Fruit fly (Drosophila melanogaster) whole organism, embryonic: ENCODE results near the gene TfIIFbeta.

Source experiments
- Awh ChIP-seq: fragments of 200-800 bp; sonication (Bioruptor generic); IDR thresholded peaks from 2 replicates; pipeline ENCODE4, ENCODE4 v1.3.6; 2022; ENCODE audit warnings: missing biosample characterization, missing genetic modification characterization
- CG10959 ChIP-seq: fragments of 200-800 bp; sonication (Bioruptor generic); IDR thresholded peaks from 2 replicates; pipeline ENCODE4 v1.3.6; 2022; ENCODE audit warnings: missing biosample characterization, missing genetic modification characterization
- CG13287 ChIP-seq: fragments of 200-800 bp; sonication (Bioruptor generic); IDR thresholded peaks from 2 replicates; pipeline ENCODE4 v1.3.6; 2022; ENCODE audit warnings: missing biosample characterization, missing genetic modification characterization; ENCODE audit not compliant: partially characterized antibody
- CG15696 ChIP-seq: fragments of 200-800 bp; sonication (Bioruptor generic); optimal IDR thresholded peaks from 2 replicates; lab custom pipeline; 2019; ENCODE audit warnings: missing biosample characterization, mild to moderate bottlenecking, missing genetic modification characterization, moderate library complexity
- CG16815 ChIP-seq: fragments of 200-800 bp; sonication (Bioruptor generic); optimal IDR thresholded peaks from 3 replicates; lab custom pipeline; 2017; ENCODE audit warnings: missing biosample characterization, mild to moderate bottlenecking, missing genetic modification characterization
- CG17802 ChIP-seq: fragments of 200-800 bp; sonication (Bioruptor generic); optimal IDR thresholded peaks from 2 replicates; lab custom pipeline; 2018; ENCODE audit warnings: missing biosample characterization, mild to moderate bottlenecking, missing genetic modification characterization, moderate library complexity
- CG18619 ChIP-seq: fragments of 200-800 bp; sonication (Bioruptor generic); optimal IDR thresholded peaks from 3 replicates; lab custom pipeline; 2017; ENCODE audit warnings: missing biosample characterization, mild to moderate bottlenecking, missing genetic modification characterization
- CG32532 ChIP-seq: fragments of 200-800 bp; sonication (Bioruptor generic); IDR thresholded peaks from 2 replicates; pipeline ENCODE4 v1.3.6; 2022; ENCODE audit warnings: missing biosample characterization, missing genetic modification characterization
- CG34376 ChIP-seq: fragments of 200-800 bp; sonication (Bioruptor generic); optimal IDR thresholded peaks from 2 replicates; lab custom pipeline; 2018; ENCODE audit warnings: missing biosample characterization, mild to moderate bottlenecking, missing genetic modification characterization
- CG34422 ChIP-seq: fragments of 200-800 bp; sonication (Bioruptor generic); IDR thresholded peaks from 3 replicates; pipeline ENCODE4 v1.3.6; 2022; ENCODE audit warnings: missing biosample characterization, missing genetic modification characterization
- CG4282 ChIP-seq: fragments of 200-800 bp; sonication (Bioruptor generic); optimal IDR thresholded peaks from 2 replicates; lab custom pipeline; 2016; ENCODE audit warnings: missing biosample characterization, missing genetic modification characterization
- CG4328 ChIP-seq: fragments of 200-800 bp; sonication (Bioruptor generic); optimal IDR thresholded peaks from 3 replicates; lab custom pipeline; 2017; ENCODE audit warnings: missing biosample characterization, missing genetic modification reagents, missing genetic modification characterization
- CG6654 ChIP-seq: fragments of 200-800 bp; sonication (Bioruptor generic); optimal IDR thresholded peaks from 2 replicates; lab custom pipeline; 2017; ENCODE audit warnings: missing biosample characterization, mild to moderate bottlenecking, missing genetic modification characterization
- CG7372 ChIP-seq: fragments of 200-800 bp; sonication (Bioruptor generic); IDR thresholded peaks from 2 replicates; pipeline ENCODE4 v1.3.6; 2022; ENCODE audit warnings: missing biosample characterization, missing genetic modification characterization
- CG7745 ChIP-seq: fragments of 200-800 bp; sonication (Bioruptor generic); optimal IDR thresholded peaks from 2 replicates; lab custom pipeline; 2018; ENCODE audit warnings: missing biosample characterization, mild to moderate bottlenecking, missing genetic modification characterization, moderate library complexity
- CG9932 ChIP-seq: fragments of 200-800 bp; sonication (Bioruptor generic); IDR thresholded peaks from 2 replicates; pipeline ENCODE4 v1.3.6; 2022; ENCODE audit warnings: missing biosample characterization, missing genetic modification characterization
- Dek ChIP-seq: fragments of 200-800 bp; sonication (Bioruptor generic); optimal IDR thresholded peaks from 3 replicates; lab custom pipeline; 2019; ENCODE audit warnings: missing biosample characterization, mild to moderate bottlenecking, missing genetic modification characterization, moderate library complexity
- Fer1 ChIP-seq: fragments of 200-800 bp; sonication (Bioruptor generic); optimal IDR thresholded peaks from 2 replicates; lab custom pipeline; 2017; ENCODE audit warnings: missing biosample characterization, mild to moderate bottlenecking, missing genetic modification characterization
- H15 ChIP-seq: fragments of 200-800 bp; sonication (Bioruptor generic); IDR thresholded peaks from 3 replicates; pipeline ENCODE4 v1.3.6; 2022; ENCODE audit warnings: missing biosample characterization, missing genetic modification characterization
- HHEX ChIP-seq: fragments of 200-800 bp; sonication (Bioruptor generic); optimal IDR thresholded peaks from 3 replicates; lab custom pipeline; 2017; ENCODE audit warnings: missing biosample characterization, mild to moderate bottlenecking, missing genetic modification characterization, missing genetic modification reagents
- HLH3B ChIP-seq: fragments of 200-800 bp; sonication (Bioruptor generic); IDR thresholded peaks from 2 replicates; pipeline ENCODE4 v1.3.6; 2022; ENCODE audit warnings: missing biosample characterization, missing genetic modification characterization
- HLHmδ ChIP-seq: fragments of 200-800 bp; sonication (Bioruptor generic); optimal IDR thresholded peaks from 2 replicates; lab custom pipeline; 2018; ENCODE audit warnings: missing biosample characterization, mild to moderate bottlenecking, missing genetic modification characterization, moderate library complexity
- HmgD ChIP-seq: fragments of 200-800 bp; sonication (Bioruptor generic); optimal IDR thresholded peaks from 3 replicates; lab custom pipeline; 2016; ENCODE audit warnings: missing biosample characterization, missing genetic modification characterization
- Hr3 ChIP-seq: fragments of 200-800 bp; sonication (Bioruptor generic); optimal IDR thresholded peaks from 3 replicates; lab custom pipeline; 2016; ENCODE audit warnings: missing biosample characterization, missing genetic modification characterization
- Med ChIP-seq: fragments of 200-800 bp; sonication (Bioruptor generic); peaks from one replicate; lab custom pipeline; 2016; ENCODE audit warnings: missing biosample characterization, missing genetic modification characterization, mild to moderate bottlenecking, inconsistent platforms, moderate library complexity
- Meics ChIP-seq: fragments of 200-800 bp; sonication (Bioruptor generic); optimal IDR thresholded peaks from 2 replicates; lab custom pipeline; 2017; ENCODE audit warnings: missing biosample characterization, mild to moderate bottlenecking, missing genetic modification characterization
- Myb ChIP-seq: fragments of 200-800 bp; sonication (Bioruptor generic); optimal IDR thresholded peaks from 2 replicates; lab custom pipeline; 2016; ENCODE audit warnings: missing biosample characterization, missing genetic modification characterization
- Neu2 ChIP-seq: fragments of 200-800 bp; sonication (Bioruptor generic); optimal IDR thresholded peaks from 3 replicates; lab custom pipeline; 2016; ENCODE audit warnings: missing biosample characterization, missing genetic modification characterization, borderline replicate concordance
- Side ChIP-seq: fragments of 200-800 bp; sonication (Bioruptor generic); optimal IDR thresholded peaks from 2 replicates; lab custom pipeline; 2016; ENCODE audit warnings: missing biosample characterization, missing genetic modification characterization
- Trl ChIP-seq, 3 experiments: fragments of >200 bp in 2 of 3; fragments of 200-800 bp in 1 of 3; sonication (Bioruptor generic) in 1 of 3; optimal IDR thresholded peaks; 2 replicates in 1 of 3; 3 replicates in 2 of 3; lab custom pipeline; 2016 to 2017; ENCODE audit warnings: missing biosample characterization in 1 of 3, missing genetic modification characterization in 1 of 3
- ac ChIP-seq: fragments of 200-800 bp; sonication (Bioruptor generic); optimal IDR thresholded peaks from 3 replicates; lab custom pipeline; 2017; ENCODE audit warnings: missing biosample characterization, mild to moderate bottlenecking, missing genetic modification characterization
- chm ChIP-seq: fragments of 200-800 bp; sonication (Bioruptor generic); IDR thresholded peaks from 2 replicates; pipeline ENCODE4 v1.3.6; 2022; ENCODE audit warnings: missing biosample characterization, missing genetic modification characterization
- chn ChIP-seq: fragments of 200-800 bp; sonication (Bioruptor generic); optimal IDR thresholded peaks from 2 replicates; lab custom pipeline; 2016; ENCODE audit warnings: missing biosample characterization, missing genetic modification characterization
- dimm ChIP-seq: fragments of 200-800 bp; sonication (Bioruptor generic); IDR thresholded peaks from 2 replicates; pipeline ENCODE4 v1.3.6; 2022; ENCODE audit warnings: missing biosample characterization, missing genetic modification characterization
- ems ChIP-seq: fragments of 200-800 bp; sonication (Bioruptor generic); optimal IDR thresholded peaks from 3 replicates; lab custom pipeline; 2016; ENCODE audit warnings: missing biosample characterization, missing genetic modification characterization
- fd96Cb ChIP-seq: fragments of 200-800 bp; sonication (Bioruptor generic); optimal IDR thresholded peaks from 2 replicates; lab custom pipeline; 2018; ENCODE audit warnings: missing biosample characterization, mild to moderate bottlenecking, missing genetic modification characterization, moderate library complexity
- gsb ChIP-seq: fragments of 200-800 bp; sonication (Bioruptor generic); IDR thresholded peaks from 2 replicates; pipeline ENCODE4 v1.3.6; 2022; ENCODE audit warnings: missing biosample characterization, missing genetic modification characterization
- jing ChIP-seq: fragments of 200-800 bp; sonication (Bioruptor generic); optimal IDR thresholded peaks from 2 replicates; lab custom pipeline; 2018; ENCODE audit warnings: missing biosample characterization, mild to moderate bottlenecking, missing genetic modification characterization
- luna ChIP-seq: fragments of 200-800 bp; sonication (Bioruptor generic); optimal IDR thresholded peaks from 2 replicates; lab custom pipeline; 2016; ENCODE audit warnings: missing biosample characterization, missing genetic modification characterization
- nom ChIP-seq: fragments of 200-800 bp; sonication (Bioruptor generic); optimal IDR thresholded peaks from 2 replicates; lab custom pipeline; 2017; ENCODE audit warnings: missing biosample characterization, missing genetic modification characterization, mild to moderate bottlenecking, moderate library complexity, missing genetic modification reagents
- psq ChIP-seq: fragments of 200-800 bp; sonication (Bioruptor generic); optimal IDR thresholded peaks from 2 replicates; lab custom pipeline; 2017; ENCODE audit warnings: missing biosample characterization, missing genetic modification characterization
- row ChIP-seq: fragments of 200-800 bp; sonication (Bioruptor generic); IDR thresholded peaks from 3 replicates; pipeline ENCODE4 v1.3.6; 2022; ENCODE audit warnings: missing biosample characterization, missing genetic modification characterization
- run ChIP-seq: fragments of 200-800 bp; sonication (Bioruptor generic); optimal IDR thresholded peaks from 3 replicates; lab custom pipeline; 2018; ENCODE audit warnings: missing biosample characterization, mild to moderate bottlenecking, missing genetic modification characterization
- sna ChIP-seq: fragments of 200-800 bp; sonication (Bioruptor generic); IDR thresholded peaks from 2 replicates; pipeline ENCODE4 v1.3.6; 2022; ENCODE audit warnings: missing biosample characterization, missing genetic modification characterization; ENCODE audit not compliant: partially characterized antibody
- stwl ChIP-seq: fragments of 200-800 bp; sonication (Bioruptor generic); optimal IDR thresholded peaks from 3 replicates; lab custom pipeline; 2018; ENCODE audit warnings: missing biosample characterization, mild to moderate bottlenecking, missing genetic modification characterization, moderate library complexity
- toy ChIP-seq: fragments of 200-800 bp; sonication (Bioruptor generic); IDR thresholded peaks from 2 replicates; pipeline ENCODE4 v1.3.6; 2022; ENCODE audit warnings: missing biosample characterization, missing genetic modification characterization
- usp ChIP-seq: fragments of >200 bp; optimal IDR thresholded peaks from 2 replicates; lab custom pipeline; 2017; ENCODE audit warnings: missing biosample characterization, missing genetic modification characterization
- wdn ChIP-seq: fragments of 200-800 bp; sonication (Bioruptor generic); IDR thresholded peaks from 2 replicates; pipeline ENCODE4 v1.3.6; 2022; ENCODE audit warnings: missing biosample characterization, missing genetic modification characterization

TfIIFbeta gene

DNA sequence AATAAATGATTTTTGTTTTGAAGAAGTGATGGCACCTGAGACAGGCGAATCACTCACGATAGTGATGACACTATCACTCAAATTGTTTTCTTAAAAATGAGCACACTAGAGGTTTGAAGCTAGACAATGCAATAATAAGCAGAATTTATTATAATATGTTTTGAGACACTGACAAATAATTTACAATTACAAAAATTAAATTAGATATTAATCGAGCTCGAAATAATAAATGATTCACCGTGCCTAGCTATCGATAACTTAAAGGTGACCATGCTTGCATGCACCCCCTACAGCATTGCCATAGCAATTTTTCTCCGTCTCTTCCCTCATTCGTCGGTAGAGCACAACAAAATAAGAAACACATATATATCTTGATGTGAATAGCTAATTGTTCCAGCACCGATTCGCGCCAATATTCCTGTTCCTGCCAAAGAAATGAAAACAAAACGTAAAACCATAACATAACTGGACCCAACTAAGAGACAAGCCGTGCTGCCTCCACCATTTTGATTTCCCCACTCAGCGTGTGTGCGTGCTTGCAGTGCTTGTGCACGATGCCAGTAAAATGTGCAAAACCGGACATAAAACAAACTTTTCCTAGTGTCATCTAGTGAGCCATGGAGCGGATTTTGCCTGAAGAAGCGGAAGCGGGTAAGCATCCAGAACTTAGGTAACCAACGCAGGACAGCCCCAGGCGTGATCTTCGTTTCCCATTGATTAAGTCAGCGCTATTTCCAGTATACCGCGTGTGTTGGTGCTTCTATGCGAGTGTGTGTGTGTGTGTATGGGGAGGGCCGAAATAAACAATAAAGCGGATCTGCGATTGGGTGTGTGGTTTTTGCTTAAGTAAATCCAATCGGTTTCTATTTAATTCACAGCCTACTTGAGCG is 6.4 kb downstream of the TfIIFbeta start, which contains the start of the genes MED7 and Cap-H2 (continued):
- TF ChIP-seq Dek (tag; lab: Kevin White, UChicago) (peak; percentile 69), sna (GFP tag; lab: Robert Waterston, UW) (peak; percentile 100), HLHmδ (no peak), Fer1 (GFP tag; lab: Kevin White, UChicago) (peak; percentile 70), CG34422 (GFP tag; lab: Robert Waterston, UW) (peak; percentile 85), run (tag; lab: Kevin White, UChicago) (no peak), Side (GFP tag; lab: Kevin White, UChicago) (peak; percentile 50), CG34376 (GFP tag; lab: Kevin White, UChicago) (peak; percentile 39), HHEX (peak; percentile 68), Trl (optimal IDR thresholded peaks at IDR 0.05; lab: Kevin White, UChicago) (peak in 1 of 2 experiments; percentile 11), Trl (GFP tag; optimal IDR thresholded peaks at IDR 0.05; lab: Kevin White, UChicago) (peak; percentile 71), Myb (GFP tag; lab: Kevin White, UChicago) (peak; percentile 42), CG13287 (GFP tag; lab: Robert Waterston, UW) (peak; percentile 100), HmgD (GFP tag; lab: Kevin White, UChicago) (no peak), stwl (tag; lab: Kevin White, UChicago) (peak; percentile 76), CG32532 (GFP tag; lab: Robert Waterston, UW) (peak; percentile 88), dimm (GFP tag; lab: Robert Waterston, UW) (peak; percentile 41; the same call in 1 of the 2 replicates), fd96Cb (peak; percentile 67), ems (GFP tag; lab: Kevin White, UChicago) (peak; percentile 78), row (GFP tag; lab: Robert Waterston, UW) (peak; percentile 98), CG4282 (GFP tag; lab: Kevin White, UChicago) (peak; percentile 4), CG7745 (tag; lab: Kevin White, UChicago) (no peak), nom (GFP tag; lab: Kevin White, UChicago) (no peak), HLH3B (GFP tag; lab: Robert Waterston, UW) (peak; percentile 73), CG9932 (peak; percentile 95), ac (GFP tag; lab: Kevin White, UChicago) (no peak), CG15696 (peak; percentile 84), Med (GFP tag; lab: Kevin White, UChicago) (peak; percentile 98), CG4328 (peak; percentile 48), toy (no peak), Neu2 (GFP tag; lab: Kevin White, UChicago) (no peak), jing (peak; percentile 29), gsb (GFP tag; lab: Robert Waterston, UW) (0 out of 2 replicates have a peak, but pooled peaks have one; percentile 16), luna (GFP tag; lab: Kevin White, UChicago) (peak; percentile 7), psq (GFP tag; lab: Kevin White, UChicago) (peak; percentile 97), H15 (peak; percentile 73; the same call in 2 of the 3 replicates), usp (GFP tag; lab: Kevin White, UChicago) (no peak), Hr3 (GFP tag; lab: Kevin White, UChicago) (peak; percentile 85), Meics (GFP tag; lab: Kevin White, UChicago) (peak; percentile 72), wdn (GFP tag; lab: Robert Waterston, UW) (peak; percentile 67; the same call in 1 of the 2 replicates), chm (GFP tag; lab: Robert Waterston, UW) (peak; percentile 60; the same call in 1 of the 2 replicates), CG17802 (tag; lab: Kevin White, UChicago) (peak; percentile 0), CG7372 (GFP tag; lab: Robert Waterston, UW) (peak; percentile 73), CG10959 (GFP tag; lab: Robert Waterston, UW) (no peak; the same call in 1 of the 2 replicates), chn (GFP tag; lab: Kevin White, UChicago) (peak; percentile 86), CG16815 (GFP tag; lab: Kevin White, UChicago) (peak; percentile 62), CG6654 (GFP tag; lab: Kevin White, UChicago) (peak; percentile 7), Awh (GFP tag; lab: Robert Waterston, UW) (peak; percentile 67), CG18619 (GFP tag; lab: Kevin White, UChicago) (peak; percentile 52)
